Fruit fly (Drosophila melanogaster) whole organism, embryonic: ENCODE results near the gene CG6465.
A peak's percentile ranks its signal among the peaks of the same experiment; 100 is the strongest.

Experiments used
- Antp ChIP-seq: fragments of 200-800 bp; sonication (Bioruptor generic); optimal IDR thresholded peaks from 3 replicates; lab custom pipeline; 2016; ENCODE audit warnings: missing biosample characterization, missing genetic modification characterization
- B-H1 ChIP-seq: fragments of 200-800 bp; sonication (Bioruptor generic); IDR thresholded peaks from 3 replicates; pipeline ENCODE4 v1.3.6; 2022; ENCODE audit warnings: missing biosample characterization, missing genetic modification characterization
- CG11247 ChIP-seq: fragments of 200-800 bp; sonication (Bioruptor generic); IDR thresholded peaks from 2 replicates; pipeline ENCODE4 v1.3.6; 2022; ENCODE audit warnings: missing biosample characterization, missing genetic modification characterization
- CG11398 ChIP-seq: fragments of 200-800 bp; sonication (Bioruptor generic); optimal IDR thresholded peaks from 2 replicates; lab custom pipeline; 2016; ENCODE audit warnings: missing biosample characterization, missing genetic modification characterization
- CG1233 ChIP-seq: fragments of 200-800 bp; sonication (Bioruptor generic); optimal IDR thresholded peaks from 4 replicates; lab custom pipeline; 2018; ENCODE audit warnings: missing biosample characterization, mild to moderate bottlenecking, missing genetic modification characterization
- CG12659 ChIP-seq: fragments of 200-800 bp; sonication (Bioruptor generic); optimal IDR thresholded peaks from 3 replicates; lab custom pipeline; 2017; ENCODE audit warnings: mild to moderate bottlenecking, missing biosample characterization, missing genetic modification reagents, missing genetic modification characterization
- CG13624 ChIP-seq: fragments of 200-800 bp; sonication (Bioruptor generic); optimal IDR thresholded peaks from 2 replicates; lab custom pipeline; 2016; ENCODE audit warnings: missing biosample characterization, missing genetic modification characterization
- CG14014 ChIP-seq: fragments of 200-800 bp; sonication (Bioruptor generic); IDR thresholded peaks from 2 replicates; pipeline ENCODE4 v1.3.6; 2022; ENCODE audit warnings: missing biosample characterization, missing genetic modification characterization
- CG14710 ChIP-seq: fragments of 200-800 bp; sonication (Bioruptor generic); optimal IDR thresholded peaks from 3 replicates; lab custom pipeline; 2019; ENCODE audit warnings: missing biosample characterization, mild to moderate bottlenecking, missing genetic modification characterization, moderate library complexity
- CG16815 ChIP-seq: fragments of 200-800 bp; sonication (Bioruptor generic); optimal IDR thresholded peaks from 3 replicates; lab custom pipeline; 2017; ENCODE audit warnings: missing biosample characterization, mild to moderate bottlenecking, missing genetic modification characterization
- CG2116 ChIP-seq: fragments of 200-800 bp; sonication (Bioruptor generic); optimal IDR thresholded peaks from 3 replicates; lab custom pipeline; 2018; ENCODE audit warnings: missing biosample characterization, mild to moderate bottlenecking, missing genetic modification characterization
- CG2120 ChIP-seq: fragments of 200-800 bp; sonication (Bioruptor generic); optimal IDR thresholded peaks from 3 replicates; lab custom pipeline; 2016; ENCODE audit warnings: missing biosample characterization, missing genetic modification characterization
- CG32532 ChIP-seq: fragments of 200-800 bp; sonication (Bioruptor generic); IDR thresholded peaks from 2 replicates; pipeline ENCODE4 v1.3.6; 2022; ENCODE audit warnings: missing biosample characterization, missing genetic modification characterization
- CG34422 ChIP-seq: fragments of 200-800 bp; sonication (Bioruptor generic); IDR thresholded peaks from 3 replicates; pipeline ENCODE4 v1.3.6; 2022; ENCODE audit warnings: missing biosample characterization, missing genetic modification characterization
- CG42726 ChIP-seq: fragments of 200-800 bp; sonication (Bioruptor generic); IDR thresholded peaks from 2 replicates; pipeline ENCODE4 v1.3.6; 2022; ENCODE audit warnings: missing biosample characterization, missing genetic modification characterization; ENCODE audit not compliant: partially characterized antibody
- CG4820 ChIP-seq: fragments of 200-800 bp; sonication (Bioruptor generic); optimal IDR thresholded peaks from 3 replicates; lab custom pipeline; 2016; ENCODE audit warnings: missing biosample characterization, missing genetic modification characterization
- CG7271 ChIP-seq: fragments of 200-800 bp; sonication (Bioruptor generic); optimal IDR thresholded peaks from 2 replicates; lab custom pipeline; 2018; ENCODE audit warnings: missing biosample characterization, mild to moderate bottlenecking, missing genetic modification characterization, moderate library complexity
- CG7745 ChIP-seq: fragments of 200-800 bp; sonication (Bioruptor generic); optimal IDR thresholded peaks from 2 replicates; lab custom pipeline; 2018; ENCODE audit warnings: missing biosample characterization, mild to moderate bottlenecking, missing genetic modification characterization, moderate library complexity
- CG9609 ChIP-seq: fragments of 200-800 bp; sonication (Bioruptor generic); optimal IDR thresholded peaks from 3 replicates; lab custom pipeline; 2016; ENCODE audit warnings: missing biosample characterization, missing genetic modification characterization
- CTCF ChIP-seq: fragments of 200-800 bp; sonication (Bioruptor generic); optimal IDR thresholded peaks from 2 replicates; lab custom pipeline; 2017; ENCODE audit warnings: missing biosample characterization, mild to moderate bottlenecking, missing genetic modification characterization, moderate library complexity
- Dp ChIP-seq: fragments of 200-800 bp; sonication (Bioruptor generic); optimal IDR thresholded peaks from 2 replicates; lab custom pipeline; 2018; ENCODE audit warnings: missing biosample characterization, mild to moderate bottlenecking, missing genetic modification characterization, moderate library complexity
- ERR ChIP-seq: fragments of 200-800 bp; sonication (Bioruptor generic); optimal IDR thresholded peaks from 2 replicates; lab custom pipeline; 2016; ENCODE audit warnings: missing biosample characterization, missing genetic modification characterization
- Gug ChIP-seq: fragments of 200-800 bp; sonication (Bioruptor generic); IDR thresholded peaks from 4 replicates; pipeline ENCODE4 v1.3.6; 2022; ENCODE audit warnings: missing biosample characterization, missing genetic modification characterization
- HHEX ChIP-seq: fragments of 200-800 bp; sonication (Bioruptor generic); optimal IDR thresholded peaks from 3 replicates; lab custom pipeline; 2017; ENCODE audit warnings: missing biosample characterization, mild to moderate bottlenecking, missing genetic modification characterization, missing genetic modification reagents
- HLH3B ChIP-seq: fragments of 200-800 bp; sonication (Bioruptor generic); IDR thresholded peaks from 2 replicates; pipeline ENCODE4 v1.3.6; 2022; ENCODE audit warnings: missing biosample characterization, missing genetic modification characterization
- HmgD ChIP-seq: fragments of 200-800 bp; sonication (Bioruptor generic); optimal IDR thresholded peaks from 3 replicates; lab custom pipeline; 2016; ENCODE audit warnings: missing biosample characterization, missing genetic modification characterization
- Hr51 ChIP-seq, 2 experiments: fragments of 200-800 bp; sonication (Bioruptor generic); optimal IDR thresholded peaks; 2 replicates in 1 of 2; 3 replicates in 1 of 2; lab custom pipeline; 2016 to 2018; ENCODE audit warnings: missing biosample characterization in 2 of 2, missing genetic modification characterization in 2 of 2, mild to moderate bottlenecking in 1 of 2, moderate library complexity in 1 of 2
- Med ChIP-seq: fragments of 200-800 bp; sonication (Bioruptor generic); peaks from one replicate; lab custom pipeline; 2016; ENCODE audit warnings: missing biosample characterization, missing genetic modification characterization, mild to moderate bottlenecking, inconsistent platforms, moderate library complexity
- NfI ChIP-seq: fragments of 200-800 bp; sonication (Bioruptor generic); optimal IDR thresholded peaks from 3 replicates; lab custom pipeline; 2018; ENCODE audit warnings: missing biosample characterization, mild to moderate bottlenecking, missing genetic modification characterization, moderate library complexity
- Pdp1 ChIP-seq, 2 experiments: fragments of 200-800 bp; sonication (Bioruptor generic); optimal IDR thresholded peaks; 3 replicates each; lab custom pipeline; 2016; ENCODE audit warnings: missing biosample characterization in 2 of 2, missing genetic modification characterization in 2 of 2, mild to moderate bottlenecking in 1 of 2, moderate library complexity in 1 of 2
- Scr ChIP-seq: fragments of 200-800 bp; sonication (Bioruptor generic); IDR thresholded peaks from 2 replicates; pipeline ENCODE4 v1.3.6; 2022; ENCODE audit warnings: missing biosample characterization, missing genetic modification characterization; ENCODE audit not compliant: partially characterized antibody
- Sin3A ChIP-seq: fragments of >200 bp; optimal IDR thresholded peaks from 2 replicates; lab custom pipeline; 2018
- Spps ChIP-seq: fragments of 200-800 bp; sonication (Bioruptor generic); optimal IDR thresholded peaks from 2 replicates; lab custom pipeline; 2018; ENCODE audit warnings: missing biosample characterization, mild to moderate bottlenecking, missing genetic modification characterization
- ab ChIP-seq: fragments of 200-800 bp; sonication (Bioruptor generic); optimal IDR thresholded peaks from 2 replicates; lab custom pipeline; 2016; ENCODE audit warnings: missing biosample characterization, missing genetic modification characterization
- ac ChIP-seq: fragments of 200-800 bp; sonication (Bioruptor generic); optimal IDR thresholded peaks from 3 replicates; lab custom pipeline; 2017; ENCODE audit warnings: missing biosample characterization, mild to moderate bottlenecking, missing genetic modification characterization
- croc ChIP-seq: fragments of 200-800 bp; sonication (Bioruptor generic); conservative IDR thresholded peaks from 3 replicates; pipeline ENCODE4 v1.3.6; 2022; ENCODE audit warnings: missing biosample characterization, missing genetic modification characterization
- en ChIP-seq: fragments of 200-800 bp; sonication (Bioruptor generic); optimal IDR thresholded peaks from 2 replicates; lab custom pipeline; 2016; ENCODE audit warnings: missing biosample characterization, missing genetic modification characterization
- esg ChIP-seq: fragments of 200-800 bp; sonication (Bioruptor generic); conservative IDR thresholded peaks from 2 replicates; pipeline ENCODE4 v1.3.6; 2022; ENCODE audit warnings: missing biosample characterization, missing genetic modification characterization
- kni ChIP-seq: fragments of 200-800 bp; sonication (Bioruptor generic); optimal IDR thresholded peaks from 3 replicates; lab custom pipeline; 2017; ENCODE audit warnings: mild to moderate bottlenecking, missing biosample characterization, missing genetic modification reagents, missing genetic modification characterization
- lmd ChIP-seq: fragments of 200-800 bp; sonication (Bioruptor generic); IDR thresholded peaks from 2 replicates; pipeline ENCODE4 v1.3.6; 2022; ENCODE audit warnings: missing biosample characterization, missing genetic modification characterization
- nom ChIP-seq: fragments of 200-800 bp; sonication (Bioruptor generic); optimal IDR thresholded peaks from 2 replicates; lab custom pipeline; 2017; ENCODE audit warnings: missing biosample characterization, missing genetic modification characterization, mild to moderate bottlenecking, moderate library complexity, missing genetic modification reagents
- org-1 ChIP-seq: fragments of 200-800 bp; sonication (Bioruptor generic); optimal IDR thresholded peaks from 2 replicates; lab custom pipeline; 2017; ENCODE audit warnings: missing biosample characterization, missing genetic modification characterization
- psq ChIP-seq: fragments of 200-800 bp; sonication (Bioruptor generic); optimal IDR thresholded peaks from 2 replicates; lab custom pipeline; 2017; ENCODE audit warnings: missing biosample characterization, missing genetic modification characterization
- pzg ChIP-seq: fragments of 200-800 bp; sonication (Bioruptor generic); optimal IDR thresholded peaks from 3 replicates; lab custom pipeline; 2018; ENCODE audit warnings: missing biosample characterization, mild to moderate bottlenecking, missing genetic modification characterization, moderate library complexity
- sens-2 ChIP-seq: fragments of 200-800 bp; sonication (Bioruptor generic); IDR thresholded peaks from 2 replicates; pipeline ENCODE4 v1.3.6; 2022; ENCODE audit warnings: missing biosample characterization, missing genetic modification characterization
- sisA ChIP-seq: fragments of 200-800 bp; sonication (Bioruptor generic); IDR thresholded peaks from 2 replicates; pipeline ENCODE4 v1.3.6; 2022; ENCODE audit warnings: missing biosample characterization, missing genetic modification characterization
- toy ChIP-seq: fragments of 200-800 bp; sonication (Bioruptor generic); IDR thresholded peaks from 2 replicates; pipeline ENCODE4 v1.3.6; 2022; ENCODE audit warnings: missing biosample characterization, missing genetic modification characterization
- twi ChIP-seq: fragments of 200-800 bp; optimal IDR thresholded peaks from 2 replicates; lab custom pipeline; 2019; ENCODE audit warnings: missing biosample characterization, mild to moderate bottlenecking, missing genetic modification characterization, moderate library complexity
- tx ChIP-seq: fragments of 200-800 bp; sonication (Bioruptor generic); optimal IDR thresholded peaks from 2 replicates; lab custom pipeline; 2016; ENCODE audit warnings: missing biosample characterization, missing genetic modification characterization
- zen2 ChIP-seq: fragments of 200-800 bp; sonication (Bioruptor generic); IDR thresholded peaks from 3 replicates; pipeline ENCODE4 v1.3.6; 2022; ENCODE audit warnings: missing biosample characterization, missing genetic modification characterization; ENCODE audit not compliant: partially characterized antibody
- zf30C ChIP-seq: fragments of 200-800 bp; sonication (Bioruptor generic); optimal IDR thresholded peaks from 3 replicates; lab custom pipeline; 2018; ENCODE audit warnings: missing biosample characterization, mild to moderate bottlenecking, missing genetic modification characterization

Gene CG6465

DNA sequence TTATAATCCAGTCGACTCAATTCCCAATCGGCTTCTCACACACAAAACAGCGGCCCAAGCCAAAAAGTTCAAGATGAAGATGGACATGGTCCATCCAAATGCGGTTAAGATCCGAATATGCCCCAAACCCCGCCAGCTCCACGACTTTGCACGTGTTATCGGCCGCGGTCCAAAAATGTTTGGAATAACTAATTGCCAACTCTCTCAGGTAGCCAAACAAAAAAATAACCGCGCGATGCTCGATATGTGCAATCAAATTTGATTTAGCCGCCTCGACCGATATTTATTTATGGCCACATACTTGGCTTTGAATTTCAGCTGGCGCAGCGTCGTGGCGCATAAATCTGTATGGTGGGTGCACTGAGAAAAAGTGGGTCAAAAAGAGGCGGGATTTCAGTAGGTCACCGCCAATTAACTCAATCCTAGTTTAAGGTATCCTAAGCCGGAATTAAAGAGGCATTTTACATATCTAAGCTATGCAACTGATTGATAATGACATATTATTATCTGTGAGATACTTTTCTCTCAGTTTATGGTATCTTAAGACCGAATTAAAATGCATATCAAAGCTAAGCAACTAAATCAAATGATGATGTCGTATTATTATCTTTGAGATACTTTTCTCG lies 28.4 kb downstream of the CG6465 start (continued):
- TF ChIP-seq HHEX (GFP tag; lab: Kevin White, UChicago) (peak; percentile 42), zf30C (GFP tag; lab: Kevin White, UChicago) (no peak), CG4820 (peak; percentile 37), pzg (GFP tag; lab: Kevin White, UChicago) (no peak), Spps (tag; lab: Kevin White, UChicago) (no peak), CG7745 (tag; lab: Kevin White, UChicago) (no peak), lmd (GFP tag; lab: Robert Waterston, UW) (peak; percentile 43), CG16815 (GFP tag; lab: Kevin White, UChicago) (no peak), zen2 (no peak), ab (no peak), Gug (peak; percentile 41; the same call in 2 of the 4 replicates), CG32532 (no peak), CG7271 (tag; lab: Kevin White, UChicago) (no peak), Antp (GFP tag; lab: Kevin White, UChicago) (no peak), NfI (no peak), toy (GFP tag; lab: Robert Waterston, UW) (no peak), Hr51 (GFP tag; optimal IDR thresholded peaks at IDR 0.05; lab: Kevin White, UChicago) (peak in 1 of 2 experiments; percentile 78), sisA (peak; percentile 63), CG9609 (GFP tag; lab: Kevin White, UChicago) (peak; percentile 27), CG34422 (peak; percentile 69; the same call in 1 of the 3 replicates), Med (GFP tag; lab: Kevin White, UChicago) (peak; percentile 90), psq (GFP tag; lab: Kevin White, UChicago) (no peak), CG13624 (GFP tag; lab: Kevin White, UChicago) (no peak), twi (tag; lab: Kevin White, UChicago) (no peak), CG11247 (no peak), B-H1 (GFP tag; lab: Robert Waterston, UW) (no peak; the same call in 2 of the 3 replicates), HLH3B (GFP tag; lab: Robert Waterston, UW) (peak; percentile 61), en (GFP tag; lab: Kevin White, UChicago) (no peak), Scr (GFP tag; lab: Robert Waterston, UW) (no peak), CG11398 (GFP tag; lab: Kevin White, UChicago) (no peak), HmgD (no peak), esg (GFP tag; lab: Robert Waterston, UW) (peak; percentile 66), CG14710 (tag; lab: Kevin White, UChicago) (no peak), CG12659 (GFP tag; lab: Kevin White, UChicago) (no peak), kni (no peak), org-1 (GFP tag; lab: Kevin White, UChicago) (peak; percentile 14), CG2120 (no peak), sens-2 (GFP tag; lab: Robert Waterston, UW) (no peak), CTCF (GFP tag; lab: Kevin White, UChicago) (no peak), tx (GFP tag; lab: Kevin White, UChicago) (peak; percentile 3), Sin3A (lab: Kevin White, UChicago) (no peak), croc (0 out of 3 replicates have a peak, but pooled peaks have one; percentile 15), Dp (GFP tag; lab: Kevin White, UChicago) (no peak), CG1233 (GFP tag; lab: Kevin White, UChicago) (peak; percentile 13), Pdp1 (GFP tag; optimal IDR thresholded peaks at IDR 0.05; lab: Kevin White, UChicago) (peak in 1 of 2 experiments; percentile 44), ERR (GFP tag; lab: Kevin White, UChicago) (no peak), CG2116 (GFP tag; lab: Kevin White, UChicago) (no peak), ac (no peak), nom (GFP tag; lab: Kevin White, UChicago) (no peak), CG14014 (GFP tag; lab: Robert Waterston, UW) (peak; percentile 31; the same call in 1 of the 2 replicates), CG42726 (no peak)
